Fruit fly (Drosophila melanogaster) whole organism, embryonic: Measurements from ENCODE around the gene CG14252.

Experiments used
- Ada2b ChIP-seq: fragments of 200-800 bp; sonication (Bioruptor generic); IDR thresholded peaks from 2 replicates; pipeline ENCODE4 v1.3.6; 2022; ENCODE audit warnings: missing biosample characterization, missing genetic modification characterization
- Atf3 ChIP-seq: fragments of 200-800 bp; sonication (Bioruptor generic); optimal IDR thresholded peaks from 3 replicates; lab custom pipeline; 2016; ENCODE audit warnings: missing biosample characterization, missing genetic modification characterization
- CG10209 ChIP-seq: fragments of 200-800 bp; sonication (Bioruptor generic); optimal IDR thresholded peaks from 3 replicates; lab custom pipeline; 2017; ENCODE audit warnings: missing biosample characterization, mild to moderate bottlenecking, missing genetic modification characterization, missing genetic modification reagents
- CG10462 ChIP-seq: fragments of 200-800 bp; sonication (Bioruptor generic); optimal IDR thresholded peaks from 2 replicates; lab custom pipeline; 2016; ENCODE audit warnings: missing biosample characterization, missing genetic modification characterization
- CG11398 ChIP-seq: fragments of 200-800 bp; sonication (Bioruptor generic); optimal IDR thresholded peaks from 2 replicates; lab custom pipeline; 2016; ENCODE audit warnings: missing biosample characterization, missing genetic modification characterization
- CG12769 ChIP-seq: fragments of 200-800 bp; sonication (Bioruptor generic); optimal IDR thresholded peaks from 2 replicates; lab custom pipeline; 2019; ENCODE audit warnings: missing biosample characterization, mild to moderate bottlenecking, missing genetic modification characterization, moderate library complexity
- CG12942 ChIP-seq: fragments of 200-800 bp; sonication (Bioruptor generic); optimal IDR thresholded peaks from 3 replicates; lab custom pipeline; 2016; ENCODE audit warnings: missing biosample characterization, missing genetic modification characterization
- CG13123 ChIP-seq: fragments of 200-800 bp; sonication (Bioruptor generic); optimal IDR thresholded peaks from 2 replicates; lab custom pipeline; 2016; ENCODE audit warnings: missing biosample characterization, missing genetic modification characterization
- CG13424 ChIP-seq: fragments of 200-800 bp; sonication (Bioruptor generic); optimal IDR thresholded peaks from 2 replicates; lab custom pipeline; 2019; ENCODE audit warnings: missing biosample characterization, mild to moderate bottlenecking, missing genetic modification characterization, moderate library complexity
- CG15269 ChIP-seq: fragments of 200-800 bp; sonication (Bioruptor generic); optimal IDR thresholded peaks from 2 replicates; lab custom pipeline; 2018; ENCODE audit warnings: missing biosample characterization, mild to moderate bottlenecking, missing genetic modification characterization, moderate library complexity
- CG15696 ChIP-seq: fragments of 200-800 bp; sonication (Bioruptor generic); optimal IDR thresholded peaks from 2 replicates; lab custom pipeline; 2019; ENCODE audit warnings: missing biosample characterization, mild to moderate bottlenecking, missing genetic modification characterization, moderate library complexity
- CG17328 ChIP-seq: fragments of 200-800 bp; sonication (Bioruptor generic); IDR thresholded peaks from 2 replicates; pipeline ENCODE4 v1.3.6; 2022; ENCODE audit warnings: missing biosample characterization, missing genetic modification characterization
- CG17829 ChIP-seq: fragments of 200-800 bp; optimal IDR thresholded peaks from 2 replicates; lab custom pipeline; 2019; ENCODE audit warnings: missing biosample characterization, mild to moderate bottlenecking, missing genetic modification characterization, moderate library complexity
- CG2712 ChIP-seq: fragments of 200-800 bp; optimal IDR thresholded peaks from 3 replicates; lab custom pipeline; 2019; ENCODE audit warnings: missing biosample characterization, mild to moderate bottlenecking, missing genetic modification characterization, moderate library complexity
- CG3065 ChIP-seq: fragments of 200-800 bp; sonication (Bioruptor generic); optimal IDR thresholded peaks from 2 replicates; lab custom pipeline; 2016; ENCODE audit warnings: missing biosample characterization, missing genetic modification characterization
- CG4328 ChIP-seq: fragments of 200-800 bp; sonication (Bioruptor generic); optimal IDR thresholded peaks from 3 replicates; lab custom pipeline; 2017; ENCODE audit warnings: missing biosample characterization, missing genetic modification reagents, missing genetic modification characterization
- CG6175 ChIP-seq: fragments of 200-800 bp; sonication (Bioruptor generic); IDR thresholded peaks from 3 replicates; pipeline ENCODE4 v1.3.6; 2022; ENCODE audit warnings: missing biosample characterization, missing genetic modification characterization
- CG6765 ChIP-seq: fragments of 200-800 bp; sonication (Bioruptor generic); optimal IDR thresholded peaks from 3 replicates; lab custom pipeline; 2017; ENCODE audit warnings: missing biosample characterization, mild to moderate bottlenecking, missing genetic modification characterization
- CG7271 ChIP-seq: fragments of 200-800 bp; sonication (Bioruptor generic); optimal IDR thresholded peaks from 2 replicates; lab custom pipeline; 2018; ENCODE audit warnings: missing biosample characterization, mild to moderate bottlenecking, missing genetic modification characterization, moderate library complexity
- CG7786 ChIP-seq: fragments of 200-800 bp; sonication (Bioruptor generic); optimal IDR thresholded peaks from 2 replicates; lab custom pipeline; 2016; ENCODE audit warnings: missing biosample characterization, missing genetic modification characterization
- CG7987 ChIP-seq: fragments of 200-800 bp; sonication (Bioruptor generic); optimal IDR thresholded peaks from 2 replicates; lab custom pipeline; 2018; ENCODE audit warnings: missing biosample characterization, mild to moderate bottlenecking, missing genetic modification characterization, moderate library complexity
- CG8765 ChIP-seq: fragments of 200-800 bp; sonication (Bioruptor generic); IDR thresholded peaks from 2 replicates; pipeline ENCODE4 v1.3.6; 2022; ENCODE audit warnings: missing biosample characterization, missing genetic modification characterization
- CrebB ChIP-seq: fragments of 200-800 bp; sonication (Bioruptor generic); optimal IDR thresholded peaks from 3 replicates; lab custom pipeline; 2018; ENCODE audit warnings: missing biosample characterization, mild to moderate bottlenecking, missing genetic modification characterization
- HLH54F ChIP-seq: fragments of 200-800 bp; sonication (Bioruptor generic); optimal IDR thresholded peaks from 3 replicates; lab custom pipeline; 2016; ENCODE audit warnings: missing biosample characterization, missing genetic modification characterization
- Hsf ChIP-seq: fragments of 200-800 bp; sonication (Bioruptor generic); optimal IDR thresholded peaks from 3 replicates; lab custom pipeline; 2016; ENCODE audit warnings: missing biosample characterization, missing genetic modification characterization
- Lhr ChIP-seq: fragments of 200-800 bp; sonication (Bioruptor generic); optimal IDR thresholded peaks from 3 replicates; lab custom pipeline; 2017; ENCODE audit warnings: mild to moderate bottlenecking, missing biosample characterization, missing genetic modification reagents, missing genetic modification characterization
- Trl ChIP-seq, 3 experiments: fragments of >200 bp in 2 of 3; fragments of 200-800 bp in 1 of 3; sonication (Bioruptor generic) in 1 of 3; optimal IDR thresholded peaks; 2 replicates in 1 of 3; 3 replicates in 2 of 3; lab custom pipeline; 2016 to 2017; ENCODE audit warnings: missing biosample characterization in 1 of 3, missing genetic modification characterization in 1 of 3
- ab ChIP-seq: fragments of 200-800 bp; sonication (Bioruptor generic); optimal IDR thresholded peaks from 2 replicates; lab custom pipeline; 2016; ENCODE audit warnings: missing biosample characterization, missing genetic modification characterization
- amos ChIP-seq: fragments of 200-800 bp; sonication (Bioruptor generic); IDR thresholded peaks from 2 replicates; pipeline ENCODE4 v1.3.6; 2022; ENCODE audit warnings: missing biosample characterization, missing genetic modification characterization; ENCODE audit not compliant: partially characterized antibody
- bab2 ChIP-seq: fragments of 200-800 bp; sonication (Bioruptor generic); optimal IDR thresholded peaks from 2 replicates; lab custom pipeline; 2016; ENCODE audit warnings: missing biosample characterization, missing genetic modification characterization
- bbx ChIP-seq: fragments of 200-800 bp; sonication (Bioruptor generic); IDR thresholded peaks from 2 replicates; pipeline ENCODE4 v1.3.6; 2022; ENCODE audit warnings: missing biosample characterization, missing genetic modification characterization; ENCODE audit not compliant: partially characterized antibody
- dati ChIP-seq: fragments of 200-800 bp; sonication (Bioruptor generic); IDR thresholded peaks from 2 replicates; pipeline ENCODE4 v1.3.6; 2022; ENCODE audit warnings: missing biosample characterization, missing genetic modification characterization
- dmrt11E ChIP-seq: fragments of 200-800 bp; sonication (Bioruptor generic); optimal IDR thresholded peaks from 3 replicates; lab custom pipeline; 2018; ENCODE audit warnings: missing biosample characterization, mild to moderate bottlenecking, missing genetic modification characterization, moderate library complexity
- emc ChIP-seq: fragments of 200-800 bp; sonication (Bioruptor generic); optimal IDR thresholded peaks from 2 replicates; lab custom pipeline; 2016; ENCODE audit warnings: missing biosample characterization, missing genetic modification characterization
- esg ChIP-seq: fragments of 200-800 bp; sonication (Bioruptor generic); conservative IDR thresholded peaks from 2 replicates; pipeline ENCODE4 v1.3.6; 2022; ENCODE audit warnings: missing biosample characterization, missing genetic modification characterization
- eve ChIP-seq, 2 experiments: fragments of >200 bp; optimal IDR thresholded peaks; 2 replicates each; lab custom pipeline; 2017; ENCODE audit warnings: missing biosample characterization in 2 of 2, missing genetic modification characterization in 2 of 2
- fd3F ChIP-seq: fragments of 200-800 bp; sonication (Bioruptor generic); optimal IDR thresholded peaks from 2 replicates; lab custom pipeline; 2018; ENCODE audit warnings: missing biosample characterization, mild to moderate bottlenecking, missing genetic modification characterization, moderate library complexity
- lmd ChIP-seq: fragments of 200-800 bp; sonication (Bioruptor generic); IDR thresholded peaks from 2 replicates; pipeline ENCODE4 v1.3.6; 2022; ENCODE audit warnings: missing biosample characterization, missing genetic modification characterization
- maf-S ChIP-seq: fragments of 200-800 bp; sonication (Bioruptor generic); optimal IDR thresholded peaks from 2 replicates; lab custom pipeline; 2016; ENCODE audit warnings: missing biosample characterization, missing genetic modification characterization
- nmo ChIP-seq: fragments of 200-800 bp; sonication (Bioruptor generic); optimal IDR thresholded peaks from 2 replicates; lab custom pipeline; 2018; ENCODE audit warnings: missing biosample characterization, mild to moderate bottlenecking, missing genetic modification characterization, moderate library complexity
- peb ChIP-seq: fragments of 200-800 bp; sonication (Bioruptor generic); IDR thresholded peaks from 2 replicates; pipeline ENCODE4 v1.3.6; 2022; ENCODE audit warnings: missing biosample characterization, missing genetic modification characterization
- pita ChIP-seq: fragments of 200-800 bp; sonication (Bioruptor generic); optimal IDR thresholded peaks from 2 replicates; lab custom pipeline; 2017; ENCODE audit warnings: missing biosample characterization, mild to moderate bottlenecking, missing genetic modification characterization
- schlank ChIP-seq: fragments of 200-800 bp; sonication (Bioruptor generic); optimal IDR thresholded peaks from 2 replicates; lab custom pipeline; 2018; ENCODE audit warnings: missing biosample characterization, mild to moderate bottlenecking, missing genetic modification characterization
- sens-2 ChIP-seq: fragments of 200-800 bp; sonication (Bioruptor generic); IDR thresholded peaks from 2 replicates; pipeline ENCODE4 v1.3.6; 2022; ENCODE audit warnings: missing biosample characterization, missing genetic modification characterization
- sisA ChIP-seq: fragments of 200-800 bp; sonication (Bioruptor generic); IDR thresholded peaks from 2 replicates; pipeline ENCODE4 v1.3.6; 2022; ENCODE audit warnings: missing biosample characterization, missing genetic modification characterization
- sqz ChIP-seq: fragments of 200-800 bp; sonication (Bioruptor generic); optimal IDR thresholded peaks from 3 replicates; lab custom pipeline; 2018; ENCODE audit warnings: missing biosample characterization, mild to moderate bottlenecking, missing genetic modification characterization
- sr ChIP-seq: fragments of 200-800 bp; sonication (Bioruptor generic); IDR thresholded peaks from 3 replicates; pipeline ENCODE4 v1.3.6; 2022; ENCODE audit warnings: missing biosample characterization, missing genetic modification characterization
- sug ChIP-seq: fragments of 200-800 bp; optimal IDR thresholded peaks from 2 replicates; lab custom pipeline; 2019; ENCODE audit warnings: missing biosample characterization, mild to moderate bottlenecking, missing genetic modification characterization, moderate library complexity
- tap ChIP-seq: fragments of 200-800 bp; optimal IDR thresholded peaks from 3 replicates; lab custom pipeline; 2019; ENCODE audit warnings: missing biosample characterization, mild to moderate bottlenecking, missing genetic modification characterization, moderate library complexity
- tup ChIP-seq: fragments of 200-800 bp; sonication (Bioruptor generic); optimal IDR thresholded peaks from 2 replicates; lab custom pipeline; 2016; ENCODE audit warnings: missing biosample characterization, mild to moderate bottlenecking, missing genetic modification characterization, moderate library complexity
- vfl ChIP-seq: fragments of 200-800 bp; sonication (Bioruptor generic); optimal IDR thresholded peaks from 2 replicates; lab custom pipeline; 2016; ENCODE audit warnings: missing biosample characterization, missing genetic modification characterization
- zfh2 ChIP-seq: fragments of 200-800 bp; sonication (Bioruptor generic); optimal IDR thresholded peaks from 2 replicates; lab custom pipeline; 2016; ENCODE audit warnings: missing biosample characterization, missing genetic modification characterization

The CG14252 gene

dm6 chr3R:26908750-26909149, 36.6 kb upstream of the CG14252 start (continued):
- TF ChIP-seq CG4328 (GFP tag; lab: Kevin White, UChicago) (no peak), emc (GFP tag; lab: Kevin White, UChicago) (no peak), amos (GFP tag; lab: Robert Waterston, UW) (no peak), CG17829 (no peak), CrebB (tag; lab: Kevin White, UChicago) (peak; percentile 31), CG7987 (GFP tag; lab: Kevin White, UChicago) (peak; percentile 30), CG7271 (tag; lab: Kevin White, UChicago) (no peak), Atf3 (GFP tag; lab: Kevin White, UChicago) (no peak), CG7786 (GFP tag; lab: Kevin White, UChicago) (no peak), tup (no peak), sqz (GFP tag; lab: Kevin White, UChicago) (peak; percentile 4), Lhr (GFP tag; lab: Kevin White, UChicago) (no peak), schlank (no peak), HLH54F (GFP tag; lab: Kevin White, UChicago) (no peak), ab (GFP tag; lab: Kevin White, UChicago) (no peak), CG10209 (peak; percentile 20), sisA (GFP tag; lab: Robert Waterston, UW) (no peak), zfh2 (GFP tag; lab: Kevin White, UChicago) (no peak), CG15696 (peak; percentile 7), CG6175 (GFP tag; lab: Robert Waterston, UW) (no peak), bab2 (GFP tag; lab: Kevin White, UChicago) (no peak), Trl (optimal IDR thresholded peaks at IDR 0.05; lab: Kevin White, UChicago) (no peak), Trl (GFP tag; optimal IDR thresholded peaks at IDR 0.05; lab: Kevin White, UChicago) (peak; percentile 17), bbx (GFP tag; lab: Robert Waterston, UW) (no peak), nmo (no peak), dmrt11E (tag; lab: Kevin White, UChicago) (no peak), Ada2b (GFP tag; lab: Robert Waterston, UW) (no peak), CG8765 (GFP tag; lab: Robert Waterston, UW) (no peak), CG6765 (GFP tag; lab: Kevin White, UChicago) (no peak), maf-S (GFP tag; lab: Kevin White, UChicago) (no peak), tap (no peak), CG12942 (GFP tag; lab: Kevin White, UChicago) (no peak), sens-2 (GFP tag; lab: Robert Waterston, UW) (no peak), CG2712 (tag; lab: Kevin White, UChicago) (peak; percentile 10), CG12769 (tag; lab: Kevin White, UChicago) (peak; percentile 32), CG11398 (GFP tag; lab: Kevin White, UChicago) (no peak), CG3065 (GFP tag; lab: Kevin White, UChicago) (no peak), dati (GFP tag; lab: Robert Waterston, UW) (no peak), Hsf (no peak), vfl (GFP tag; lab: Kevin White, UChicago) (no peak), CG10462 (no peak), CG15269 (tag; lab: Kevin White, UChicago) (peak; percentile 1), esg (no peak), lmd (GFP tag; lab: Robert Waterston, UW) (no peak), pita (GFP tag; lab: Kevin White, UChicago) (no peak), fd3F (GFP tag; lab: Kevin White, UChicago) (no peak), peb (no peak), eve (GFP tag; optimal IDR thresholded peaks at IDR 0.05; lab: Kevin White, UChicago) (no peak), sr (GFP tag; lab: Robert Waterston, UW) (0 out of 3 replicates have a peak, but pooled peaks have one; percentile 37), CG13123 (no peak), CG13424 (tag; lab: Kevin White, UChicago) (no peak), sug (tag; lab: Kevin White, UChicago) (no peak), CG17328 (GFP tag; lab: Robert Waterston, UW) (0 out of 2 replicates have a peak, but pooled peaks have one; percentile 5)
